Worm (Caenorhabditis elegans) whole organism, L2 larva: Measurements from ENCODE around the gene E02H1.5.
A peak's percentile ranks its signal among the peaks of the same experiment; 100 is the strongest.

Source experiments
- F13H6.1 ChIP-seq: sonication (generic microtip); optimal IDR thresholded peaks from 2 replicates; lab custom pipeline; 2016; ENCODE audit warnings: missing genetic modification characterization, missing compliant biosample characterization
- alr-1 ChIP-seq: fragments of 150-350 bp; optimal IDR thresholded peaks from 2 replicates; lab custom pipeline; 2014; ENCODE audit warnings: missing biosample characterization, missing genetic modification characterization
- aly-2 ChIP-seq: fragments of 150-350 bp; optimal IDR thresholded peaks from 2 replicates; lab custom pipeline; 2014; ENCODE audit warnings: missing biosample characterization, missing genetic modification characterization
- elt-1 ChIP-seq: fragments of 150-350 bp; optimal IDR thresholded peaks from 2 replicates; lab custom pipeline; 2014; ENCODE audit warnings: missing biosample characterization, missing genetic modification characterization
- elt-3 ChIP-seq: sonication (generic microtip); optimal IDR thresholded peaks from 2 replicates; lab custom pipeline; 2017; ENCODE audit warnings: missing biosample characterization, missing genetic modification characterization
- gmeb-1 ChIP-seq: fragments of 150-350 bp; optimal IDR thresholded peaks from 2 replicates; lab custom pipeline; 2014; ENCODE audit warnings: missing biosample characterization, missing genetic modification characterization
- lin-39 ChIP-seq: fragments of 150-350 bp; optimal IDR thresholded peaks from 2 replicates; lab custom pipeline; 2014; ENCODE audit warnings: missing biosample characterization, missing genetic modification reagents, missing genetic modification characterization
- lsy-2 ChIP-seq, 2 experiments: fragments of 150-350 bp in 1 of 2; sonication (generic microtip) in 1 of 2; optimal IDR thresholded peaks; 2 replicates each; lab custom pipeline; 2014 to 2017; ENCODE audit warnings: missing biosample characterization in 2 of 2, missing genetic modification characterization in 2 of 2
- nhr-77 ChIP-seq: fragments of 150-350 bp; optimal IDR thresholded peaks from 2 replicates; lab custom pipeline; 2014; ENCODE audit warnings: missing biosample characterization, missing genetic modification characterization

DNA sequence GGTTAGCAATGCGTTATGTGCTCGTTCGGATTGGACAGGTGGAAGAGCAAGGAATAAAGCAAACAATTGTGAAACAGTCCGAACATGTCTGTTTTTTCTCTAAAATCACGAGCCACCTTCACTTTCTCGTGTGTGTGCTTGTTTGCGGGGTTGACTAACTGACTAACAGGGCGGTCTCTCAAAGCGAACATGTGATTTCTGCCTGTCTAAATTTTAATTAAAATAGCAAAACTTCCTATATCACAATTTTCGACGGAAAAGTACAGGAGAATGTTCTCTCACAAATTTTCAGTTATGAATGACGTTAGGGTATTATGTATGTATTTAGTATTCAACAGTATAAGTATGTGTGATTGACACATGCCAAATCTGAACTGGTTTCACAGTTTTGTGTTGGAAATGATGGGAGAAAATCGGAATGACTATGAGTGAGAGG, 26.9 kb downstream of the E02H1.5 start:
- TF ChIP-seq elt-1 (no peak), gmeb-1 (tag; lab: Kevin White, UChicago) (no peak), lin-39 (tag; lab: Kevin White, UChicago) (no peak), aly-2 (no peak), alr-1 (no peak), nhr-77 (tag; lab: Kevin White, UChicago) (no peak), lsy-2 (tag; optimal IDR thresholded peaks at IDR 0.05; lab: Kevin White, UChicago) (no peak), elt-3 (tag; lab: Kevin White, UChicago) (no peak), F13H6.1 (peak; percentile 43)
